Worm (Caenorhabditis elegans): ENCODE measurements around the gene B0244.17.

B0244.17 gene

DNA sequence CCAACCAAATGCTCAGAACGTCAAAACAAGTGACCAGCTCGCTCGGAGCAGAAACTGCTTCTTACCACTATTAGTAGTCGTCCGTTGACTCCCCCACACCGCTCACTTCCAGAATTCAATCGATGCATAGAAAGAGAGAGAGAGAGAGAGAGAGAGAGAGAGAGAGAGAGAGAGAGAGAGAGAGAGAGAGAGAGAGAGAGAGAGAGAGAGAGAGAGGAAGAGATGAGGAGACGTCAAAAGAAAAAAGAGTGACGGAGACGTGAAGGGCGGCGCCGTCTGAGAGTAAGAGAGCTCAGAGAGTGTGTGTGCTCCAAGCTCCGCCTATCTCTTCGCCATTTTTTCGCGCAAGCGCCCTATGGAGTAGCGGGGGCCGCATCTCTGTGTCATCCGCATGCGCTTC, 22.2 kb downstream of the B0244.17 start, which contains the start of gene ida-1 (continued):
- TF ChIP-seq lin-39 (tag; optimal IDR thresholded peaks at IDR 0.05): no peak

DNA sequence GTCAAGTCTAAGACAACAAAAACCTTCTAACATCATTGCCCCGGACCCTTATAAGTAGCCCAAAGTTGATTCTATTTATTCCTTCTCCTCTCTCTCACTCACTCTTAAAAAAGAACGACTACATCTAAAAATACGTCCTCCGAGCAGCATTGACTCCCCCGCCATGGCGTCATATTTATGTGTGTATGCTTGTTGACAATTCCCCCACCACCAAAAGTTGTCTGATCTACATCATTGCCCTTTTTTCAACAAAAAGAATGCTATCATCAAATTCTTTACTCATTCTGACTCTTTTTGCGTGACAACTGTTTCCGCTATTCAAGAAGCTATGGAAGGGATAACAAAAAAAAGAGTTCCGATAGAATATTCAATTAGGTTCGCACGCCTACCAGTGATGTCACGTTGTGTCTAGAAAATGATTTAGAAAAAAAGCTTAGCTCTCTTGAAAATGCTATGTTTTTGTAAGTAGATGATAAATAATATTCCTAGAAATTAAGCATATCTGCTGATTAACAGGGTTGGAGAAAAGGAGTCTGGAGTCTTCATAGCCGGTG, 24.5 kb downstream of the B0244.17 start:
- TF ChIP-seq C34F6.9 (tag; optimal IDR thresholded peaks at IDR 0.05) (peak; percentile 19), nhr-11 (tag; optimal IDR thresholded peaks at IDR 0.05) (no peak), zag-1 (tag; optimal IDR thresholded peaks at IDR 0.05) (peak; percentile 5), lsy-2 (tag; optimal IDR thresholded peaks at IDR 0.05) (peak in 1 of 2 experiments; percentile 33), unc-55 (GFP tag; optimal IDR thresholded peaks at IDR 0.05) (peak; percentile 29), lin-11 (tag; optimal IDR thresholded peaks at IDR 0.05) (no peak), unc-39 (tag; optimal IDR thresholded peaks at IDR 0.05) (no peak), crh-2 (tag; optimal IDR thresholded peaks at IDR 0.05) (no peak), sma-9 (GFP tag; optimal IDR thresholded peaks at IDR 0.05) (peak; percentile 43), sma-9 (tag; optimal IDR thresholded peaks at IDR 0.05) (no peak), mdl-1 (tag; optimal IDR thresholded peaks at IDR 0.05) (peak in 1 of 2 experiments; percentile 30), sma-3 (GFP tag; optimal IDR thresholded peaks at IDR 0.05) (no peak), ztf-1 (GFP tag; conservative IDR thresholded peaks at IDR 0.05) (no peak), elt-1 (tag; optimal IDR thresholded peaks at IDR 0.05) (no peak)

DNA sequence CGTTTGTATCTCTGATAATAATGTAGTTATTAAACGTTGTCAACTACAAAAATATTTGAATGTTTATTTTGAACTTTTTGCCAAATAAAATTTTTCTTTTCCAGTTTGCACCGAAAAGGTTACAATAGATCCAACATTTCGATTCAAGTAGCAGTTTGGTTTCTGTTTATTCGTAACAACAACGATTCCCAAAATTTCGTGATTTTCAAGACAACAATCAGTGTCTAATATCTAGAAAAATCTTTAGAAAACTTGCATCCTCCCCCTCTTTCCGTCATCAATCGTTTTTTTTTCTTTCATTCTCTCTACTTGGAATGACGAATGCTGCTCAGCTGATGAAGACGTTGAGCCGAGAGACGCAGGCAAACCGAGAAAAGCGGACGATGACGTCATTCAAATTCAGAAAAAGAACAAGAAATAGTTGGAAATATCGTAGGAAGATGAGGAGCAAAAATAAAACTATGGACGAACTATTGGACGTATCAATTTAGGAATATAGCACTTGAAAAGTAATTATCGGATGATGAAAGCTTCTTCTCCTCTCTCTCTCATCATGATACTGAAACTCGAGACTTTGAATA, 25.6 kb downstream of the B0244.17 start:
- TF ChIP-seq lsy-2 (tag; optimal IDR thresholded peaks at IDR 0.05) (peak in 1 of 2 experiments; percentile 81), unc-55 (GFP tag; optimal IDR thresholded peaks at IDR 0.05) (peak; percentile 95), fos-1 (tag; optimal IDR thresholded peaks at IDR 0.05) (peak; percentile 30), lin-11 (tag; optimal IDR thresholded peaks at IDR 0.05) (peak; percentile 41), aly-2 (tag; optimal IDR thresholded peaks at IDR 0.05) (no peak), nhr-21 (tag; optimal IDR thresholded peaks at IDR 0.05) (peak; percentile 11), alr-1 (tag; optimal IDR thresholded peaks at IDR 0.05) (no peak), nhr-237 (tag; optimal IDR thresholded peaks at IDR 0.05) (no peak), ztf-4 (tag; optimal IDR thresholded peaks at IDR 0.05) (peak; percentile 82), sem-4 (tag; optimal IDR thresholded peaks at IDR 0.05) (peak; percentile 53), mbf-1 (tag; optimal IDR thresholded peaks at IDR 0.05) (no peak), zag-1 (tag; optimal IDR thresholded peaks at IDR 0.05) (peak; percentile 75), nhr-10 (tag; optimal IDR thresholded peaks at IDR 0.05) (no peak), elt-1 (tag; optimal IDR thresholded peaks at IDR 0.05) (no peak), ztf-11 (tag; optimal IDR thresholded peaks at IDR 0.05) (no peak), unc-62 (GFP tag; optimal IDR thresholded peaks at IDR 0.05) (no peak), nhr-12 (tag; optimal IDR thresholded peaks at IDR 0.05) (no peak), snpc-4 (tag; optimal IDR thresholded peaks at IDR 0.05) (no peak), gmeb-1 (tag; optimal IDR thresholded peaks at IDR 0.05) (no peak), R02D3.7 (tag; optimal IDR thresholded peaks at IDR 0.05) (no peak), Y55F3AM.14 (GFP tag; optimal IDR thresholded peaks at IDR 0.05) (peak; percentile 44), C34F6.9 (tag; optimal IDR thresholded peaks at IDR 0.05) (peak; percentile 88), ZK546.5 (tag; optimal IDR thresholded peaks at IDR 0.05) (no peak), ceh-82 (tag; optimal IDR thresholded peaks at IDR 0.05) (no peak), sma-3 (GFP tag; optimal IDR thresholded peaks at IDR 0.05) (no peak), skn-1 (tag; optimal IDR thresholded peaks at IDR 0.05) (no peak), mab-5 (tag; optimal IDR thresholded peaks at IDR 0.05) (no peak), crh-2 (tag; optimal IDR thresholded peaks at IDR 0.05) (peak; percentile 78), nhr-6 (tag; optimal IDR thresholded peaks at IDR 0.05) (peak; percentile 43), ztf-1 (GFP tag; conservative IDR thresholded peaks at IDR 0.05) (no peak), F13H6.1 (tag; optimal IDR thresholded peaks at IDR 0.05) (peak; percentile 35), nhr-129 (tag; optimal IDR thresholded peaks at IDR 0.05) (peak; percentile 55), lin-13 (GFP tag; optimal IDR thresholded peaks at IDR 0.05) (peak; percentile 62), ceh-16 (tag; optimal IDR thresholded peaks at IDR 0.05) (no peak), ama-1 (optimal IDR thresholded peaks at IDR 0.05) (peak; percentile 44), nhr-25 (tag; optimal IDR thresholded peaks at IDR 0.05) (no peak), mdl-1 (tag; optimal IDR thresholded peaks at IDR 0.05) (peak in 1 of 2 experiments; percentile 40), sma-9 (GFP tag; optimal IDR thresholded peaks at IDR 0.05) (peak; percentile 81), sma-9 (tag; optimal IDR thresholded peaks at IDR 0.05) (no peak), nhr-11 (tag; optimal IDR thresholded peaks at IDR 0.05) (no peak), egl-27 (tag; optimal IDR thresholded peaks at IDR 0.05) (peak; percentile 27)
